Worm (Caenorhabditis elegans): ENCODE results near the gene R08E5.4.

ce11 chrV:3776086-3776589 lies 7.8 kb downstream of the R08E5.4 start, which contains the start of gene cysl-3:
- TF ChIP-seq mml-1 (tag; optimal IDR thresholded peaks at IDR 0.05) (no peak), R02D3.7 (tag; optimal IDR thresholded peaks at IDR 0.05) (no peak), aly-2 (tag; optimal IDR thresholded peaks at IDR 0.05) (no peak), elt-3 (tag; optimal IDR thresholded peaks at IDR 0.05) (no peak), ztf-4 (tag; optimal IDR thresholded peaks at IDR 0.05) (no peak), unc-62 (GFP tag; optimal IDR thresholded peaks at IDR 0.05) (no peak), snpc-4 (tag; optimal IDR thresholded peaks at IDR 0.05) (no peak)

All from whole organism, L3 larva.